Worm (Caenorhabditis elegans) whole organism, L3 larva: ENCODE data around the gene exc-5.

ENCODE experiments used
- ama-1 ChIP-seq: fragments of 150-350 bp; optimal IDR thresholded peaks from 2 replicates; lab custom pipeline; 2018
- ceh-9 ChIP-seq: sonication (generic microtip); optimal IDR thresholded peaks from 2 replicates; lab custom pipeline; 2018; ENCODE audit warnings: missing biosample characterization, missing genetic modification characterization
- elt-3 ChIP-seq, 3 experiments: fragments of 150-350 bp in 1 of 3; sonication (generic microtip) in 2 of 3; optimal IDR thresholded peaks; 2 replicates in 2 of 3; 4 replicates in 1 of 3; lab custom pipeline; 2014 to 2017; ENCODE audit warnings: missing biosample characterization in 3 of 3, missing genetic modification characterization in 3 of 3
- fkh-10 ChIP-seq: sonication (generic microtip); optimal IDR thresholded peaks from 2 replicates; lab custom pipeline; 2017; ENCODE audit warnings: missing biosample characterization, missing genetic modification reagents, missing genetic modification characterization
- mdl-1 ChIP-seq: fragments of 150-350 bp; optimal IDR thresholded peaks from 2 replicates; lab custom pipeline; 2014; ENCODE audit warnings: missing biosample characterization, missing genetic modification characterization
- nfya-1 ChIP-seq: sonication (generic microtip); optimal IDR thresholded peaks from 2 replicates; lab custom pipeline; 2017; ENCODE audit warnings: missing genetic modification characterization, mild to moderate bottlenecking, missing compliant biosample characterization, antibody characterized with exemption, moderate library complexity; ENCODE audit not compliant: insufficient read depth
- nhr-11 ChIP-seq: fragments of 150-350 bp; optimal IDR thresholded peaks from 2 replicates; lab custom pipeline; 2014; ENCODE audit warnings: missing biosample characterization, missing genetic modification characterization
- nhr-12 ChIP-seq: fragments of 150-350 bp; optimal IDR thresholded peaks from 2 replicates; lab custom pipeline; 2014; ENCODE audit warnings: missing biosample characterization, missing genetic modification characterization
- nhr-28 ChIP-seq: fragments of 150-350 bp; optimal IDR thresholded peaks from 2 replicates; lab custom pipeline; 2014; ENCODE audit warnings: missing biosample characterization, missing genetic modification characterization
- sea-2 ChIP-seq: fragments of 150-350 bp; sonication (generic microtip); optimal IDR thresholded peaks from 4 replicates; lab custom pipeline; 2014; ENCODE audit warnings: missing biosample characterization, missing genetic modification reagents, missing genetic modification characterization
- unc-39 ChIP-seq: sonication (generic microtip); optimal IDR thresholded peaks from 4 replicates; lab custom pipeline; 2017; ENCODE audit warnings: missing biosample characterization, missing genetic modification characterization
- zag-1 ChIP-seq: fragments of 150-350 bp; optimal IDR thresholded peaks from 2 replicates; lab custom pipeline; 2014; ENCODE audit warnings: missing biosample characterization, missing genetic modification characterization
- ztf-11 ChIP-seq: fragments of 150-350 bp; optimal IDR thresholded peaks from 2 replicates; lab custom pipeline; 2014; ENCODE audit warnings: missing biosample characterization, missing genetic modification characterization

DNA sequence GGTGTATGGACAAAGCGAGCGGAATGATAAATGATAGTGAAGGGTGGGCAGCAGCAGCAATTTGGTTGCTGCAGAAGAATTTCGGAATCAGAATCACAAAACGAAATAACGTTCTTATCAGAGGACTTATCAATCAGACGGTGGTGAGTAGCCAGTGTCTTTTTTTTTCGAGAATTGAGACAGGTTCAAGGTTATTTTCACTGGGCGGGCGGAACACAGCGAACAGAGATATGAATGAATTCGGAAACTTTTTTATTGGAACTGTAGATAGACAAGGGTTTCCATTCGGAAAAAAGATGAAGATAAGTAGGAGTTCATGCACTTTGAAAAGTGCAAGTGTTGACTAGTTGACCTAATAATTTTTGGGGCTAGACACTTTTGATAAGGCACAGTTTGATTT, 20.2 kb downstream of the exc-5 start:
- TF ChIP-seq nfya-1 (tag; lab: Kevin White, UChicago): peak; percentile 5
- no peak for TF ChIP-seq nhr-11 (tag; lab: Kevin White, UChicago)
- TF ChIP-seq sea-2 (GFP tag; lab: Kevin White, UChicago): no peak
- peak; percentile 69 for TF ChIP-seq ama-1
- TF ChIP-seq ceh-9 (tag; lab: Kevin White, UChicago): no peak
- no peak for TF ChIP-seq mdl-1 (tag; lab: Kevin White, UChicago)
- no peak for TF ChIP-seq unc-39
- no peak for TF ChIP-seq nhr-28 (tag; lab: Kevin White, UChicago)
- TF ChIP-seq nhr-12 (tag; lab: Kevin White, UChicago): no peak
- peak; percentile 37 to 99 (median 61) for TF ChIP-seq elt-3 (tag; optimal IDR thresholded peaks at IDR 0.05; lab: Kevin White, UChicago)
- no peak for TF ChIP-seq zag-1
- no peak for TF ChIP-seq ztf-11 (tag; lab: Kevin White, UChicago)
- no peak for TF ChIP-seq fkh-10 (GFP tag; lab: Kevin White, UChicago)
